Worm (Caenorhabditis elegans): ENCODE data around the gene F44B9.5.

F44B9.5 gene

DNA sequence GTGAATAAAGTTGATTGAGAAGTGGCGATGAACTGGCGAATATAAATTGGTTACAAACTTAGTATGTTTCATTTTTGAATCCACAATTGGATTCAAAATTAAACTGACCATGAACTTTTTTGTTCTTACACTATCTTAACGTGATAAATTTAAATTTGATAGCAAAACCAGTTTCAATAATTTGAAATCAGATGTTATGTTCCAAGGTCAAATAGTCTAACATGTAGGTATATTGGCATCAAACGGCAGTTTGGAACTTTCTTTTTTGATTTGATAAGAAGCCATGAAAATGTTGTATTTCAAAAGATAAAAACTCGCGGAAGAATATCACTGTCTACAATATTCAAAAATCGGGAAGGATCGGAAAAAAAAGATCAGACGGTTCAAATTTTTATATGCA is 19.7 kb upstream of the F44B9.5 start:
- no peak for TF ChIP-seq ztf-16 (tag; optimal IDR thresholded peaks at IDR 0.05)
- TF ChIP-seq hlh-30 (tag; optimal IDR thresholded peaks at IDR 0.05; ENCODE audit: insufficient read depth) = no peak
- no peak for TF ChIP-seq eyg-1 (tag; optimal IDR thresholded peaks at IDR 0.05)
- TF ChIP-seq npax-4 (tag; optimal IDR thresholded peaks at IDR 0.05) = no peak
- TF ChIP-seq unc-42 (tag; optimal IDR thresholded peaks at IDR 0.05) = no peak
- TF ChIP-seq syd-9 (tag; optimal IDR thresholded peaks at IDR 0.05) = no peak
- TF ChIP-seq ets-4 (tag; optimal IDR thresholded peaks at IDR 0.05) = no peak
- no peak for TF ChIP-seq ceh-19 (GFP tag; optimal IDR thresholded peaks at IDR 0.05)
- no peak for TF ChIP-seq C38D4.7 (GFP tag; optimal IDR thresholded peaks at IDR 0.05)
- no peak for TF ChIP-seq sox-2 (GFP tag; IDR thresholded peaks at IDR 0.05)
- TF ChIP-seq pat-9 (tag; optimal IDR thresholded peaks at IDR 0.05) = no peak
- TF ChIP-seq ceh-22 (tag; optimal IDR thresholded peaks at IDR 0.05) = no peak
- no peak for TF ChIP-seq ceh-31 (tag; optimal IDR thresholded peaks at IDR 0.05)

ce11 chrIII:8033534-8033933 is 17.2 kb upstream of the F44B9.5 start, which contains the start of gene F44B9.10:
TSS of gene F44B9.10 (minus strand) at chrIII:8033634.
- TF ChIP-seq fkh-10 (GFP tag; optimal IDR thresholded peaks at IDR 0.05) (no peak), ref-2 (tag; optimal IDR thresholded peaks at IDR 0.05) (no peak), unc-3 (GFP tag; conservative IDR thresholded peaks at IDR 0.05) (no peak), unc-3 (tag; optimal IDR thresholded peaks at IDR 0.05) (no peak), che-1 (tag; optimal IDR thresholded peaks at IDR 0.05) (no peak), sdc-2 (tag; optimal IDR thresholded peaks at IDR 0.05) (no peak), pax-1 (tag; optimal IDR thresholded peaks at IDR 0.05) (no peak), tbx-2 (tag; optimal IDR thresholded peaks at IDR 0.05) (no peak), odd-2 (tag; optimal IDR thresholded peaks at IDR 0.05) (no peak)

DNA sequence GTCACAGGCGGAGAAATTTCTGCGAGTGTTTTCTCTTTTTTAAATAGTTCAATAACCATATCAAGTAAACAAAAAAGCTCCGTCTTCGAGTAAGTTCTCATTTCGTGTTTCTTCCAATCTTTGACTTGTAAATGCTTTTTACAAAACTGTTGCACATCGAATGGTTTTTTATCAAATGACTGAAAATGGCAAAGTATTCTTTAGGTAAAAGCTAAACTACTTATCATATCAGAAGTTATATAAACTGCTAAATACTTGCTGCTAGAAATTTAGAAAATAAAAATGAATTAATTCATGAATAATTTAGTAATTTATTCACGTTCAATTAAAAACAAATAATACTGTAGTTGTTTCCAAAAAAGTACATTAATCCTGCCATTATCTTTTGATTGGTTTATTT is 14.6 kb upstream of the F44B9.5 start, which contains the start of gene F44B9.9:
TSS of gene F44B9.9 (minus strand) at position 101 of the 400 bp plus-strand sequence.
- TF ChIP-seq unc-86 (tag; optimal IDR thresholded peaks at IDR 0.05) (no peak), sox-2 (GFP tag; IDR thresholded peaks at IDR 0.05) (no peak), ceh-6 (GFP tag; optimal IDR thresholded peaks at IDR 0.05) (no peak), ttx-3 (tag; optimal IDR thresholded peaks at IDR 0.05) (no peak), zip-5 (tag; optimal IDR thresholded peaks at IDR 0.05) (no peak)

- TF ChIP-seq unc-86 (tag; optimal IDR thresholded peaks at IDR 0.05) = no peak
- peak; percentile 44 for TF ChIP-seq nfya-1 (tag; optimal IDR thresholded peaks at IDR 0.05)
Observed at ce11 chrIII:8029487-8029886, 13.1 kb upstream of the F44B9.5 start, which contains the start of gene F44B9.8. TSS of gene F44B9.8 (minus strand) at chrIII:8029649.

DNA sequence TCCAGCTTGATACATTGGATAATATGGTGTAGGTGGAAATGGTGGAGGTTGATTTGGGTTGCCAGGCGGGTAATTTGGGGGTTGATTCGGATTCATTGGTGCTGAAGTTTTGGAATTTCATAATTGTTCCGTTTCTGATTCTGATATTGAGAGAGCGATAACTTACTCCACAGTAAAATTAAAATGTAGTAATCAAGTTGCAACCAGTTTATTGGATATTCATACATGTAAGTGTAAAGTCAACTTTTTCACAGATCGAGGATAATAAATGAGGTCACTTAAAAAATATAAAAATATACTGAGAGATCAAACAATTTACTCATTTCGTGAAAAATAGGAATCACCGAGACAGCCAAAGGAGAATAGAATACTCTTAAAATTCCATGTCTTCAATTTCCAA is 11.6 kb upstream of the F44B9.5 start, which contains the start of gene mdt-30:
TSS of gene mdt-30 (minus strand) at position 101 of the 400 bp plus-strand sequence.
- TF ChIP-seq ets-4 (tag; optimal IDR thresholded peaks at IDR 0.05) (no peak), lim-6 (tag; optimal IDR thresholded peaks at IDR 0.05) (no peak), ceh-14 (tag; optimal IDR thresholded peaks at IDR 0.05) (no peak), tbx-2 (tag; optimal IDR thresholded peaks at IDR 0.05) (no peak), zip-5 (tag; optimal IDR thresholded peaks at IDR 0.05) (no peak), ceh-24 (tag; optimal IDR thresholded peaks at IDR 0.05) (no peak), elt-4 (tag; optimal IDR thresholded peaks at IDR 0.05) (no peak), pha-2 (tag; optimal IDR thresholded peaks at IDR 0.05) (no peak), ceh-22 (tag; optimal IDR thresholded peaks at IDR 0.05) (no peak), dmd-4 (tag; optimal IDR thresholded peaks at IDR 0.05; ENCODE audit: borderline replicate concordance) (no peak), sox-2 (GFP tag; IDR thresholded peaks at IDR 0.05) (no peak), pha-4 (tag; optimal IDR thresholded peaks at IDR 0.05) (no peak), gmeb-2 (tag; optimal IDR thresholded peaks at IDR 0.05) (no peak), nhr-232 (tag; optimal IDR thresholded peaks at IDR 0.05) (no peak), nhr-11 (tag; optimal IDR thresholded peaks at IDR 0.05) (no peak)
